Worm (Caenorhabditis elegans) whole organism, L4 larva: ENCODE measurements around the gene skpo-3.

Experiments used
- F37D6.2 ChIP-seq: sonication (generic microtip); optimal IDR thresholded peaks from 2 replicates; lab custom pipeline; 2016; ENCODE audit warnings: mild to moderate bottlenecking, missing genetic modification characterization, missing compliant biosample characterization
- R02D3.7 ChIP-seq: fragments of 150-350 bp; sonication (generic microtip); optimal IDR thresholded peaks from 3 replicates; lab custom pipeline; 2014; ENCODE audit warnings: missing biosample characterization, missing genetic modification characterization
- Y5F2A.4 ChIP-seq: fragments of 200-800 bp; sonication (Bioruptor generic); optimal IDR thresholded peaks from 2 replicates; lab custom pipeline; 2018; ENCODE audit warnings: mild to moderate bottlenecking, missing genetic modification characterization, missing compliant biosample characterization
- Y75B8A.6 ChIP-seq: fragments of 200-800 bp; sonication (Bioruptor generic); IDR thresholded peaks from 2 replicates; pipeline ENCODE4 v1.3.6; 2022; ENCODE audit warnings: missing genetic modification reagents, missing genetic modification characterization, missing compliant biosample characterization
- aha-1 ChIP-seq: fragments of 150-350 bp; peaks from one replicate; lab custom pipeline; 2014; ENCODE audit warnings: missing biosample characterization, missing genetic modification characterization
- aly-2 ChIP-seq: sonication (generic microtip); optimal IDR thresholded peaks from 2 replicates; lab custom pipeline; 2018; ENCODE audit warnings: missing biosample characterization, missing genetic modification characterization
- attf-4 ChIP-seq: sonication (generic microtip); optimal IDR thresholded peaks from 3 replicates; lab custom pipeline; 2017; ENCODE audit warnings: missing biosample characterization, missing genetic modification characterization
- ceh-62 ChIP-seq: sonication (generic microtip); optimal IDR thresholded peaks from 2 replicates; lab custom pipeline; 2017; ENCODE audit warnings: missing biosample characterization, missing genetic modification characterization
- ces-1 ChIP-seq: fragments of 150-350 bp; sonication (generic microtip); optimal IDR thresholded peaks from 4 replicates; lab custom pipeline; 2014; ENCODE audit warnings: missing biosample characterization, missing genetic modification reagents, missing genetic modification characterization
- cey-2 ChIP-seq: sonication (generic microtip); optimal IDR thresholded peaks from 3 replicates; lab custom pipeline; 2017; ENCODE audit warnings: missing genetic modification characterization, mild to moderate bottlenecking, missing compliant biosample characterization, antibody characterized with exemption, borderline replicate concordance; ENCODE audit not compliant: insufficient read depth
- daf-16 ChIP-seq, 3 experiments: sonication (generic microtip); optimal IDR thresholded peaks; 2 replicates each; lab custom pipeline; 2016 to 2017; ENCODE audit warnings: missing genetic modification characterization in 3 of 3, missing genetic modification reagents in 3 of 3, mild to moderate bottlenecking in 2 of 3, missing compliant biosample characterization in 2 of 3, missing biosample characterization in 1 of 3, moderate library complexity in 1 of 3
- daf-19 ChIP-seq: fragments of 200-800 bp; sonication (Bioruptor generic); conservative IDR thresholded peaks from 2 replicates; pipeline ENCODE4 v1.3.6; 2022; ENCODE audit warnings: missing genetic modification characterization, missing compliant biosample characterization
- dmd-8 ChIP-seq: fragments of 200-800 bp; sonication (Bioruptor generic); IDR thresholded peaks from 2 replicates; pipeline ENCODE4 v1.3.6; 2022; ENCODE audit warnings: missing genetic modification characterization, missing compliant biosample characterization
- egl-43 ChIP-seq: fragments of 200-800 bp; sonication (Bioruptor generic); IDR thresholded peaks from 2 replicates; pipeline ENCODE4 v1.3.6; 2022; ENCODE audit warnings: missing genetic modification reagents, missing genetic modification characterization, missing compliant biosample characterization
- fkh-10 ChIP-seq: fragments of 150-350 bp; optimal IDR thresholded peaks from 2 replicates; lab custom pipeline; 2014; ENCODE audit warnings: missing biosample characterization, missing genetic modification reagents, missing genetic modification characterization
- fos-1 ChIP-seq: fragments of 150-350 bp; optimal IDR thresholded peaks from 2 replicates; lab custom pipeline; 2014; ENCODE audit warnings: missing biosample characterization, missing genetic modification characterization
- gei-8 ChIP-seq: fragments of 200-800 bp; sonication (Bioruptor generic); optimal IDR thresholded peaks from 2 replicates; lab custom pipeline; 2018; ENCODE audit warnings: mild to moderate bottlenecking, missing genetic modification characterization, missing compliant biosample characterization
- hif-1 ChIP-seq, 2 experiments: sonication (generic microtip); optimal IDR thresholded peaks; 2 replicates each; lab custom pipeline; 2016 to 2017; ENCODE audit warnings: missing compliant biosample characterization in 2 of 2, missing genetic modification characterization in 2 of 2, missing genetic modification reagents in 2 of 2, missing genotype in 2 of 2, mild to moderate bottlenecking in 1 of 2
- jun-1 ChIP-seq: fragments of 150-350 bp; optimal IDR thresholded peaks from 2 replicates; lab custom pipeline; 2014; ENCODE audit warnings: missing biosample characterization, missing genetic modification reagents, missing genetic modification characterization
- lin-15B ChIP-seq: fragments of 150-350 bp; sonication (generic microtip); optimal IDR thresholded peaks from 3 replicates; lab custom pipeline; 2014; ENCODE audit warnings: missing biosample characterization, missing genetic modification characterization
- lir-3 ChIP-seq: sonication (generic microtip); optimal IDR thresholded peaks from 2 replicates; lab custom pipeline; 2016; ENCODE audit warnings: mild to moderate bottlenecking, missing genetic modification characterization, missing compliant biosample characterization
- mdl-1 ChIP-seq, 2 experiments: fragments of 150-350 bp in 1 of 2; sonication (generic microtip) in 1 of 2; optimal IDR thresholded peaks; 2 replicates each; lab custom pipeline; 2014 to 2017; ENCODE audit warnings: missing biosample characterization in 2 of 2, missing genetic modification characterization in 2 of 2
- nhr-10 ChIP-seq: fragments of 150-350 bp; optimal IDR thresholded peaks from 2 replicates; lab custom pipeline; 2014; ENCODE audit warnings: missing biosample characterization, missing genetic modification characterization
- nhr-102 ChIP-seq: sonication (generic microtip); optimal IDR thresholded peaks from 2 replicates; lab custom pipeline; 2016; ENCODE audit warnings: mild to moderate bottlenecking, missing genetic modification characterization, moderate library complexity, missing compliant biosample characterization
- nhr-28 ChIP-seq: fragments of 150-350 bp; optimal IDR thresholded peaks from 2 replicates; lab custom pipeline; 2014; ENCODE audit warnings: missing biosample characterization, missing genetic modification characterization
- nhr-41 ChIP-seq: fragments of 200-800 bp; sonication (Bioruptor generic); IDR thresholded peaks from 2 replicates; pipeline ENCODE4 v1.3.6; 2022; ENCODE audit warnings: missing genetic modification reagents, missing genetic modification characterization, missing compliant biosample characterization
- nhr-48 ChIP-seq: sonication (generic microtip); optimal IDR thresholded peaks from 2 replicates; lab custom pipeline; 2016; ENCODE audit warnings: mild to moderate bottlenecking, missing genetic modification characterization, missing compliant biosample characterization
- pha-4 ChIP-seq, 2 experiments: fragments of 150-350 bp in 1 of 2; fragments of 200-800 bp in 1 of 2; sonication (Bioruptor generic) in 1 of 2; IDR thresholded peaks in 1 of 2; optimal IDR thresholded peaks in 1 of 2; 2 replicates each; pipeline versions ENCODE4 v1.3.6 to Lab custom; 2014 to 2022; ENCODE audit warnings: missing genetic modification characterization in 2 of 2, missing genetic modification reagents in 2 of 2, missing biosample characterization in 1 of 2, missing compliant biosample characterization in 1 of 2
- php-3 ChIP-seq: fragments of 200-800 bp; sonication (Bioruptor generic); IDR thresholded peaks from 2 replicates; pipeline ENCODE4 v1.3.6; 2022; ENCODE audit warnings: missing genetic modification reagents, missing genetic modification characterization, missing compliant biosample characterization
- pqm-1 ChIP-seq: sonication (generic microtip); optimal IDR thresholded peaks from 2 replicates; lab custom pipeline; 2017; ENCODE audit warnings: missing biosample characterization, missing genetic modification characterization
- snpc-1.2 ChIP-seq: fragments of 200-800 bp; sonication (Bioruptor generic); IDR thresholded peaks from 2 replicates; pipeline ENCODE4 v1.3.6; 2022; ENCODE audit warnings: missing genetic modification reagents, missing genetic modification characterization, missing compliant biosample characterization
- snpc-4 ChIP-seq: fragments of 150-350 bp; optimal IDR thresholded peaks from 2 replicates; lab custom pipeline; 2014; ENCODE audit warnings: missing biosample characterization, missing genetic modification characterization
- spr-1 ChIP-seq: sonication (generic microtip); optimal IDR thresholded peaks from 2 replicates; lab custom pipeline; 2016; ENCODE audit warnings: mild to moderate bottlenecking, missing genetic modification characterization, missing compliant biosample characterization
- tra-1 ChIP-seq: fragments of 200-800 bp; sonication (Bioruptor generic); IDR thresholded peaks from 2 replicates; pipeline ENCODE4 v1.3.6; 2022; ENCODE audit warnings: missing genetic modification reagents, missing genetic modification characterization, missing compliant biosample characterization
- unc-39 ChIP-seq: sonication (generic microtip); optimal IDR thresholded peaks from 2 replicates; lab custom pipeline; 2017; ENCODE audit warnings: missing biosample characterization, missing genetic modification characterization
- zfp-3 ChIP-seq: fragments of 200-800 bp; sonication (Bioruptor generic); conservative IDR thresholded peaks from 2 replicates; pipeline ENCODE4 v1.3.6; 2022; ENCODE audit warnings: missing genetic modification reagents, missing genetic modification characterization, missing compliant biosample characterization

The skpo-3 gene

ce11 chrII:7200051-7200599 is 45.6 kb upstream of the skpo-3 start, which contains the start of gene pcrg-1 (continued):
- TF ChIP-seq ceh-62 (no peak), spr-1 (tag; lab: Kevin White, UChicago) (peak; percentile 80), unc-39 (no peak), lin-15B (tag; lab: Kevin White, UChicago) (no peak), nhr-10 (tag; lab: Kevin White, UChicago) (no peak), aly-2 (no peak), dmd-8 (GFP tag; lab: Robert Waterston, UW) (peak; percentile 94), nhr-28 (tag; lab: Kevin White, UChicago) (no peak), php-3 (GFP tag; lab: Robert Waterston, UW) (peak; percentile 84), gei-8 (GFP tag; lab: Kevin White, UChicago) (peak; percentile 12), Y5F2A.4 (GFP tag; lab: Kevin White, UChicago) (peak; percentile 82), ces-1 (GFP tag; lab: Kevin White, UChicago) (no peak), mdl-1 (tag; optimal IDR thresholded peaks at IDR 0.05; lab: Kevin White, UChicago) (no peak), tra-1 (GFP tag; lab: Robert Waterston, UW) (peak; percentile 83), cey-2 (no peak), nhr-48 (peak; percentile 67), egl-43 (GFP tag; lab: Robert Waterston, UW) (peak; percentile 97), hif-1 (tag; optimal IDR thresholded peaks at IDR 0.05; lab: Kevin White, UChicago) (peak; percentile 12 to 56)

ce11 chrII:7203110-7203509 is 42.6 kb upstream of the skpo-3 start, which contains the start of gene srd-56:
srd-56 (minus strand) TSS chrII:7203210.
- TF ChIP-seq lir-3 (tag; lab: Kevin White, UChicago) (no peak), fkh-10 (GFP tag; lab: Kevin White, UChicago) (no peak)

- no peak for TF ChIP-seq nhr-41 (GFP tag; lab: Robert Waterston, UW)
- TF ChIP-seq pqm-1 (tag; lab: Kevin White, UChicago): no peak
- TF ChIP-seq snpc-1.2 (GFP tag; lab: Robert Waterston, UW): no peak
- TF ChIP-seq snpc-4 (tag; lab: Kevin White, UChicago): no peak
- TF ChIP-seq Y5F2A.4 (GFP tag; lab: Kevin White, UChicago): no peak
- TF ChIP-seq mdl-1 (tag; optimal IDR thresholded peaks at IDR 0.05; lab: Kevin White, UChicago): no peak
- no peak for TF ChIP-seq aha-1 (tag; lab: Kevin White, UChicago)
- TF ChIP-seq Y75B8A.6 (GFP tag; lab: Robert Waterston, UW): no peak
- TF ChIP-seq daf-16 (GFP tag; optimal IDR thresholded peaks at IDR 0.05; lab: Kevin White, UChicago): no peak
- TF ChIP-seq daf-16 (tag; optimal IDR thresholded peaks at IDR 0.05; lab: Kevin White, UChicago): no peak
- TF ChIP-seq R02D3.7 (tag; lab: Kevin White, UChicago): no peak
- no peak for TF ChIP-seq nhr-102
- TF ChIP-seq F37D6.2 (tag; lab: Kevin White, UChicago): no peak
- no peak for TF ChIP-seq daf-19 (GFP tag; lab: Robert Waterston, UW)
- TF ChIP-seq fos-1: no peak
- no peak for TF ChIP-seq pha-4 (GFP tag; IDR thresholded peaks at IDR 0.05; lab: Robert Waterston, UW)
- TF ChIP-seq pha-4 (tag; optimal IDR thresholded peaks at IDR 0.05; lab: Kevin White, UChicago): no peak
- no peak for TF ChIP-seq attf-4 (tag; lab: Kevin White, UChicago)
- no peak for TF ChIP-seq jun-1
- TF ChIP-seq tra-1 (GFP tag; lab: Robert Waterston, UW): no peak
- no peak for TF ChIP-seq zfp-3 (GFP tag; lab: Robert Waterston, UW)
- TF ChIP-seq, all 104 proteins: peak for 0
Observed at ce11 chrII:7204951-7205350, 40.7 kb upstream of the skpo-3 start, which contains the start of gene srd-58. srd-58 (minus strand) TSS chrII:7205051.
